Worm (Caenorhabditis elegans) whole organism, mixed stage, embryonic: ENCODE results near the gene hlh-1.

ENCODE experiments used
- ceh-83 ChIP-seq: fragments of 200-800 bp; sonication (Bioruptor generic); optimal IDR thresholded peaks from 2 replicates; lab custom pipeline; 2018; ENCODE audit warnings: mild to moderate bottlenecking, missing genetic modification characterization, missing compliant biosample characterization
- ces-1 ChIP-seq: fragments of 150-350 bp; optimal IDR thresholded peaks from 2 replicates; lab custom pipeline; 2014; ENCODE audit warnings: missing biosample characterization, missing genetic modification reagents, missing genetic modification characterization
- drap-1 ChIP-seq: fragments of 200-800 bp; sonication (Bioruptor generic); optimal IDR thresholded peaks from 3 replicates; lab custom pipeline; 2018; ENCODE audit warnings: mild to moderate bottlenecking, missing genetic modification characterization, missing compliant biosample characterization
- elt-3 ChIP-seq: fragments of 150-350 bp; optimal IDR thresholded peaks from 2 replicates; lab custom pipeline; 2014; ENCODE audit warnings: missing biosample characterization, missing genetic modification characterization
- flh-1 ChIP-seq: fragments of 200-800 bp; sonication (Bioruptor generic); optimal IDR thresholded peaks from 2 replicates; lab custom pipeline; 2018; ENCODE audit warnings: mild to moderate bottlenecking, missing genetic modification characterization, moderate library complexity, missing compliant biosample characterization
- nhr-237 ChIP-seq: fragments of 150-350 bp; optimal IDR thresholded peaks from 2 replicates; lab custom pipeline; 2014; ENCODE audit warnings: missing biosample characterization, missing genetic modification characterization
- nhr-76 ChIP-seq: sonication (generic microtip); optimal IDR thresholded peaks from 2 replicates; lab custom pipeline; 2017; ENCODE audit warnings: missing biosample characterization, missing genetic modification characterization
- pha-4 ChIP-seq: fragments of 150-350 bp; optimal IDR thresholded peaks from 2 replicates; lab custom pipeline; 2018; ENCODE audit warnings: missing biosample characterization, missing genetic modification reagents, missing genetic modification characterization
- unc-39 ChIP-seq: fragments of 150-350 bp; optimal IDR thresholded peaks from 2 replicates; lab custom pipeline; 2014; ENCODE audit warnings: missing biosample characterization, missing genetic modification characterization

ce11 chrII:4474005-4474655 is 44.2 kb upstream of the hlh-1 start:
- TF ChIP-seq ces-1 (no peak), nhr-76 (tag; lab: Kevin White, UChicago) (no peak), nhr-237 (no peak), flh-1 (no peak), drap-1 (GFP tag; lab: Kevin White, UChicago) (no peak), unc-39 (no peak), ceh-83 (GFP tag; lab: Kevin White, UChicago) (no peak), elt-3 (tag; lab: Kevin White, UChicago) (no peak), pha-4 (tag; lab: Kevin White, UChicago) (no peak)
